Worm (Caenorhabditis elegans) whole organism, mixed stage, embryonic: ENCODE results near the gene F43G6.4.
A peak's percentile ranks its signal among the peaks of the same experiment; 100 is the strongest.

ENCODE experiments used
- M03D4.4 ChIP-seq: sonication (generic microtip); optimal IDR thresholded peaks from 2 replicates; lab custom pipeline; 2017; ENCODE audit warnings: mild to moderate bottlenecking, missing genetic modification characterization, missing compliant biosample characterization
- bed-3 ChIP-seq: fragments of 200-800 bp; sonication (Bioruptor generic); optimal IDR thresholded peaks from 3 replicates; lab custom pipeline; 2018; ENCODE audit warnings: mild to moderate bottlenecking, missing genetic modification characterization, moderate library complexity, missing compliant biosample characterization
- blmp-1 ChIP-seq: fragments of 150-350 bp; optimal IDR thresholded peaks from 2 replicates; lab custom pipeline; 2014; ENCODE audit warnings: missing biosample characterization, missing genetic modification characterization
- ceh-39 ChIP-seq: fragments of 150-350 bp; optimal IDR thresholded peaks from 2 replicates; lab custom pipeline; 2014; ENCODE audit warnings: missing biosample characterization, missing genetic modification characterization
- ceh-43 ChIP-seq: fragments of 200-800 bp; sonication (Bioruptor generic); optimal IDR thresholded peaks from 2 replicates; lab custom pipeline; 2018; ENCODE audit warnings: mild to moderate bottlenecking, missing genetic modification characterization, moderate library complexity, missing compliant biosample characterization
- ceh-83 ChIP-seq: fragments of 200-800 bp; sonication (Bioruptor generic); optimal IDR thresholded peaks from 2 replicates; lab custom pipeline; 2018; ENCODE audit warnings: mild to moderate bottlenecking, missing genetic modification characterization, missing compliant biosample characterization
- ces-1 ChIP-seq: fragments of 150-350 bp; optimal IDR thresholded peaks from 2 replicates; lab custom pipeline; 2014; ENCODE audit warnings: missing biosample characterization, missing genetic modification reagents, missing genetic modification characterization
- cnd-1 ChIP-seq: fragments of 200-800 bp; sonication (Bioruptor generic); optimal IDR thresholded peaks from 2 replicates; lab custom pipeline; 2018; ENCODE audit warnings: mild to moderate bottlenecking, missing genetic modification characterization, missing compliant biosample characterization
- drap-1 ChIP-seq: fragments of 200-800 bp; sonication (Bioruptor generic); optimal IDR thresholded peaks from 3 replicates; lab custom pipeline; 2018; ENCODE audit warnings: mild to moderate bottlenecking, missing genetic modification characterization, missing compliant biosample characterization
- elt-3 ChIP-seq: fragments of 150-350 bp; optimal IDR thresholded peaks from 2 replicates; lab custom pipeline; 2014; ENCODE audit warnings: missing biosample characterization, missing genetic modification characterization
- flh-1 ChIP-seq: fragments of 200-800 bp; sonication (Bioruptor generic); optimal IDR thresholded peaks from 2 replicates; lab custom pipeline; 2018; ENCODE audit warnings: mild to moderate bottlenecking, missing genetic modification characterization, moderate library complexity, missing compliant biosample characterization
- ham-2 ChIP-seq: fragments of 200-800 bp; sonication (Bioruptor generic); optimal IDR thresholded peaks from 2 replicates; lab custom pipeline; 2018; ENCODE audit warnings: mild to moderate bottlenecking, missing genetic modification characterization, missing compliant biosample characterization
- hlh-1 ChIP-seq: fragments of 150-350 bp; optimal IDR thresholded peaks from 2 replicates; lab custom pipeline; 2014; ENCODE audit warnings: missing biosample characterization, missing genetic modification reagents, missing genetic modification characterization
- lin-13 ChIP-seq: fragments of 150-350 bp; optimal IDR thresholded peaks from 2 replicates; lab custom pipeline; 2014; ENCODE audit warnings: missing biosample characterization, missing genetic modification characterization
- lin-32 ChIP-seq: fragments of 200-800 bp; sonication (Bioruptor generic); optimal IDR thresholded peaks from 2 replicates; lab custom pipeline; 2018; ENCODE audit warnings: mild to moderate bottlenecking, missing genetic modification characterization, missing compliant biosample characterization
- lsy-2 ChIP-seq: fragments of 150-350 bp; optimal IDR thresholded peaks from 2 replicates; lab custom pipeline; 2014; ENCODE audit warnings: missing biosample characterization, missing genetic modification characterization
- mab-5 ChIP-seq: fragments of 150-350 bp; optimal IDR thresholded peaks from 2 replicates; lab custom pipeline; 2014; ENCODE audit warnings: missing biosample characterization, missing genetic modification characterization
- mep-1 ChIP-seq: fragments of 150-350 bp; optimal IDR thresholded peaks from 2 replicates; lab custom pipeline; 2017; ENCODE audit warnings: missing biosample characterization, missing genetic modification reagents, missing genetic modification characterization, inconsistent platforms
- mls-2 ChIP-seq: sonication (generic microtip); optimal IDR thresholded peaks from 2 replicates; lab custom pipeline; 2016; ENCODE audit warnings: mild to moderate bottlenecking, missing genetic modification characterization, moderate library complexity, missing compliant biosample characterization
- nhr-12 ChIP-seq: fragments of 150-350 bp; optimal IDR thresholded peaks from 2 replicates; lab custom pipeline; 2014; ENCODE audit warnings: missing biosample characterization, missing genetic modification characterization
- nhr-2 ChIP-seq: fragments of 150-350 bp; optimal IDR thresholded peaks from 2 replicates; lab custom pipeline; 2014; ENCODE audit warnings: missing biosample characterization, missing genetic modification characterization
- nhr-237 ChIP-seq: fragments of 150-350 bp; optimal IDR thresholded peaks from 2 replicates; lab custom pipeline; 2014; ENCODE audit warnings: missing biosample characterization, missing genetic modification characterization
- nhr-76 ChIP-seq: sonication (generic microtip); optimal IDR thresholded peaks from 2 replicates; lab custom pipeline; 2017; ENCODE audit warnings: missing biosample characterization, missing genetic modification characterization
- pha-4 ChIP-seq: fragments of 150-350 bp; optimal IDR thresholded peaks from 2 replicates; lab custom pipeline; 2018; ENCODE audit warnings: missing biosample characterization, missing genetic modification reagents, missing genetic modification characterization
- sem-2 ChIP-seq: fragments of 200-800 bp; sonication (Bioruptor generic); optimal IDR thresholded peaks from 2 replicates; lab custom pipeline; 2018; ENCODE audit warnings: mild to moderate bottlenecking, missing genetic modification characterization, missing compliant biosample characterization
- sptf-1 ChIP-seq: sonication (generic microtip); optimal IDR thresholded peaks from 2 replicates; lab custom pipeline; 2017; ENCODE audit warnings: mild to moderate bottlenecking, missing genetic modification characterization, moderate library complexity, missing compliant biosample characterization
- tbx-8 ChIP-seq: fragments of 200-800 bp; sonication (Bioruptor generic); optimal IDR thresholded peaks from 2 replicates; lab custom pipeline; 2018; ENCODE audit warnings: mild to moderate bottlenecking, missing genetic modification characterization, moderate library complexity, missing compliant biosample characterization
- unc-120 ChIP-seq: sonication (generic microtip); optimal IDR thresholded peaks from 2 replicates; lab custom pipeline; 2017; ENCODE audit warnings: missing genetic modification characterization, missing compliant biosample characterization; ENCODE audit not compliant: poor library complexity, severe bottlenecking
- unc-62 ChIP-seq: fragments of 150-350 bp; optimal IDR thresholded peaks from 2 replicates; lab custom pipeline; 2014; ENCODE audit warnings: missing biosample characterization, missing genetic modification reagents, missing genetic modification characterization
- zip-8 ChIP-seq: fragments of 150-350 bp; optimal IDR thresholded peaks from 2 replicates; lab custom pipeline; 2014; ENCODE audit warnings: missing biosample characterization, missing genetic modification characterization
- ztf-11 ChIP-seq: fragments of 150-350 bp; optimal IDR thresholded peaks from 2 replicates; lab custom pipeline; 2014; ENCODE audit warnings: missing biosample characterization, missing genetic modification characterization

The F43G6.4 gene

DNA sequence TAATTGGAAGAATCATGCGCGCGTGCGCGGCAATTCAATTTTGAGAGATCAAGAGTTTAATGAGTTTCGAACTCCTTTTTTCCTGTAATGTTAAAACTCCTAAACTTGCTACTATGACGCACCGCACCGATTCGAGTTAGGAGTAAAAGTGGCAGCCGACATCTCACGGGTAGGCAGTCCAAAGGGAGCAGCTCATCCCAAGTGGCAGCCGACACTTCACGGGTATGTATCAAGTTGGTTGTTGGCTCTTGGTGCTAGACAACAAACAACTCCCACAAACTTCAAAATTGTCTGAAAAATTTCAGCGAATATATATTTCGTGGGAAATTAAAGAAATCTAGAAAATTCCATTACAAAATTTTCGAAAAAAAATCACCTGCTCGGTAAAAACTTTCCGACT is 37.4 kb upstream of the F43G6.4 start:
- TF ChIP-seq ces-1 (GFP tag; lab: Kevin White, UChicago) (peak; percentile 71), bed-3 (no peak)

DNA sequence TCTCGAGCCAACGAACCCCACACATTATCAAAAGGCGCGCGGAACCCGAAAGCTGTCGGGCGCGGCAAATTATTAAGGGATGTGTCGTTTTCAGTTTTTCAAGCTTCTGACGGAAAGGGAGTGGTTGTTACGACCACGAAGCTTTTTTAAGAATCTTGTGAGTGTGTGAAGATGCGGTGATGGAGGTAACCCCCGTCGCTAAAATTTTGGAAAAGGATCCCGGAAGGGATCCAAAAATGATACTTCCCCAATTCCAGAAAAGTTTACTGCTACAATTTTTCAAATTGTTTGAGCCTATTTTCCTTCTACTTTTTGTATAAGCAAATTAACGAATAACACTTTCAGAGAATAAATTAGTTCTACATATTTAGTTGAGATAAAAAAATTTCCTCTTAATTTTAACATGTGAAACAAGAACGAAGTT is 33.9 kb upstream of the F43G6.4 start:
- TF ChIP-seq drap-1 (GFP tag; lab: Kevin White, UChicago), result no peak
- peak; percentile 43 for TF ChIP-seq ces-1 (GFP tag; lab: Kevin White, UChicago)
- TF ChIP-seq nhr-2, result peak; percentile 59

ce11 chrII:11759277-11759676 is 31.3 kb upstream of the F43G6.4 start, which contains the start of the genes F44E5.4 and F44E5.5:
TSS of gene F44E5.4 (minus strand) at chrII:11759311.
TSS of gene F44E5.5 (plus strand) at chrII:11759662.
- TF ChIP-seq ceh-83 (GFP tag; lab: Kevin White, UChicago), result peak; percentile 76
- peak; percentile 97 for TF ChIP-seq lin-32 (GFP tag; lab: Kevin White, UChicago)
- TF ChIP-seq sem-2 (GFP tag; lab: Kevin White, UChicago), result peak; percentile 59
- TF ChIP-seq ztf-11 (tag; lab: Kevin White, UChicago), result peak; percentile 56
- peak; percentile 83 for TF ChIP-seq nhr-237
- TF ChIP-seq unc-62, result peak; percentile 71
- peak; percentile 19 for TF ChIP-seq ham-2
- peak; percentile 67 for TF ChIP-seq tbx-8 (GFP tag; lab: Kevin White, UChicago)
- peak; percentile 88 for TF ChIP-seq ceh-39
- peak; percentile 54 for TF ChIP-seq pha-4 (tag; lab: Kevin White, UChicago)
- TF ChIP-seq ces-1 (GFP tag; lab: Kevin White, UChicago), result peak; percentile 88
- TF ChIP-seq blmp-1 (tag; lab: Kevin White, UChicago), result peak; percentile 26
- peak; percentile 21 for TF ChIP-seq nhr-12 (tag; lab: Kevin White, UChicago)
- peak; percentile 93 for TF ChIP-seq hlh-1
- TF ChIP-seq lsy-2 (tag; lab: Kevin White, UChicago), result peak; percentile 47
- peak; percentile 70 for TF ChIP-seq ceh-43 (GFP tag; lab: Kevin White, UChicago)
- peak; percentile 62 for TF ChIP-seq bed-3
- peak; percentile 24 for TF ChIP-seq elt-3 (tag; lab: Kevin White, UChicago)
- TF ChIP-seq drap-1 (GFP tag; lab: Kevin White, UChicago), result peak; percentile 56
- TF ChIP-seq nhr-2, result peak; percentile 73
- peak; percentile 60 for TF ChIP-seq M03D4.4 (tag; lab: Kevin White, UChicago)
- TF ChIP-seq cnd-1 (tag; lab: Kevin White, UChicago), result peak; percentile 92
- peak; percentile 93 for TF ChIP-seq mls-2 (tag; lab: Kevin White, UChicago)
- TF ChIP-seq sptf-1, result peak; percentile 90
- TF ChIP-seq unc-120, result peak; percentile 77
- TF ChIP-seq mep-1 (tag; lab: Kevin White, UChicago), result peak; percentile 83
- TF ChIP-seq lin-13 (tag; lab: Kevin White, UChicago), result peak; percentile 94
- peak; percentile 30 for TF ChIP-seq mab-5

DNA sequence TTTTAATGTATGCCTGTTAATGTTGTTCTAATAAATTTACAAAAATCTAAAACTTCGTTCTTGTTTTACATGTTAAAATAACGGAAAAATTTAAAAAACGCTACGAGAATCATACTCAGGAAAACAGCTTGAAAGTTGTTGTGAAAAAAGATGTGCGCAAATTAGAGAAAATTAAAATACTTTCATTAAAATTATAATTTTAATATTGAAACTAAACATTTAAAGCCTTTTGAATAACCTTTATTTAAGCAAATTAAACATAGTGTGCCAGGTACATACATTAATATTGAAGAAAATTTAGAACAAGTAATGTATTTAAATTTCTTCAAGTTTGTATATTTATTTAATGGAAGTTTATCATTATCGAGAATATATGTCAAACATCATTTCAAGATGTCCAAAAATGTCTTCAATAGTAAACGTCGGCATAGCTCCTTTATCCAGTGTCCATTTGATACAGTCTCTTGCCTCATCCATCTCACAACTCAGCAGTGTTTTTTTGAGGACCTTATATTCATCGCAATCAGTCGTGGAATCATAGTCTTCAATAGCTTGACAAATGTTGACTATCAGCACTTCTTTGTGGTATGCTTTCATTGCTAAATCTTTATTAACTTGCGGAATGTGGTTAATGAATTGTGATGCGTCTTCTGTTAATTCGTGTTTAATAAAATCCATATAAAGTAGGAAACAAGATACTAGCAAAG is 28.6 kb upstream of the F43G6.4 start:
- TF ChIP-seq nhr-237 (no peak), nhr-76 (tag; lab: Kevin White, UChicago) (no peak), nhr-12 (tag; lab: Kevin White, UChicago) (no peak), M03D4.4 (tag; lab: Kevin White, UChicago) (no peak), blmp-1 (tag; lab: Kevin White, UChicago) (no peak), cnd-1 (tag; lab: Kevin White, UChicago) (no peak), unc-62 (no peak), drap-1 (GFP tag; lab: Kevin White, UChicago) (no peak), ceh-83 (GFP tag; lab: Kevin White, UChicago) (no peak), lsy-2 (tag; lab: Kevin White, UChicago) (peak; percentile 10), zip-8 (tag; lab: Kevin White, UChicago) (no peak), mep-1 (tag; lab: Kevin White, UChicago) (no peak), flh-1 (GFP tag; lab: Kevin White, UChicago) (no peak), nhr-2 (peak; percentile 60), ceh-39 (no peak), ces-1 (GFP tag; lab: Kevin White, UChicago) (peak; percentile 64), ham-2 (no peak)
- TF ChIP-seq, all 35 proteins: peak for 3
